Worm (Caenorhabditis elegans) whole organism, L2 larva: ENCODE measurements around the gene klp-6.

Experiments
- C34F6.9 ChIP-seq: fragments of 150-350 bp; optimal IDR thresholded peaks from 2 replicates; lab custom pipeline; 2014; ENCODE audit warnings: missing biosample characterization, missing genetic modification characterization
- F13H6.1 ChIP-seq: sonication (generic microtip); optimal IDR thresholded peaks from 2 replicates; lab custom pipeline; 2016; ENCODE audit warnings: missing genetic modification characterization, missing compliant biosample characterization
- R02D3.7 ChIP-seq: fragments of 150-350 bp; optimal IDR thresholded peaks from 2 replicates; lab custom pipeline; 2014; ENCODE audit warnings: missing biosample characterization, missing genetic modification characterization
- Y55F3AM.14 ChIP-seq: fragments of 200-800 bp; sonication (Bioruptor generic); optimal IDR thresholded peaks from 2 replicates; lab custom pipeline; 2018; ENCODE audit warnings: mild to moderate bottlenecking, missing genetic modification characterization, missing compliant biosample characterization
- ZK546.5 ChIP-seq: sonication (generic microtip); optimal IDR thresholded peaks from 2 replicates; lab custom pipeline; 2017; ENCODE audit warnings: missing biosample characterization, missing genetic modification characterization
- alr-1 ChIP-seq: fragments of 150-350 bp; optimal IDR thresholded peaks from 2 replicates; lab custom pipeline; 2014; ENCODE audit warnings: missing biosample characterization, missing genetic modification characterization
- aly-2 ChIP-seq: fragments of 150-350 bp; optimal IDR thresholded peaks from 2 replicates; lab custom pipeline; 2014; ENCODE audit warnings: missing biosample characterization, missing genetic modification characterization
- ama-1 ChIP-seq: fragments of 150-350 bp; optimal IDR thresholded peaks from 2 replicates; lab custom pipeline; 2018; ENCODE audit warnings: inconsistent platforms
- blmp-1 ChIP-seq: sonication (generic microtip); optimal IDR thresholded peaks from 2 replicates; lab custom pipeline; 2017; ENCODE audit warnings: missing genetic modification characterization, mild to moderate bottlenecking, missing compliant biosample characterization, antibody characterized with exemption, moderate library complexity; ENCODE audit not compliant: insufficient read depth
- ceh-16 ChIP-seq: fragments of 150-350 bp; optimal IDR thresholded peaks from 2 replicates; lab custom pipeline; 2014; ENCODE audit warnings: missing biosample characterization, missing genetic modification characterization
- crh-2 ChIP-seq: sonication (generic microtip); optimal IDR thresholded peaks from 2 replicates; lab custom pipeline; 2017; ENCODE audit warnings: missing biosample characterization, missing genetic modification characterization
- dmd-4 ChIP-seq: sonication (generic microtip); optimal IDR thresholded peaks from 2 replicates; lab custom pipeline; 2017; ENCODE audit warnings: missing biosample characterization, missing genetic modification characterization
- egl-27 ChIP-seq: sonication (generic microtip); optimal IDR thresholded peaks from 3 replicates; lab custom pipeline; 2017; ENCODE audit warnings: missing biosample characterization, missing genetic modification reagents, missing genetic modification characterization
- elt-1 ChIP-seq: fragments of 150-350 bp; optimal IDR thresholded peaks from 2 replicates; lab custom pipeline; 2014; ENCODE audit warnings: missing biosample characterization, missing genetic modification characterization
- elt-3 ChIP-seq: sonication (generic microtip); optimal IDR thresholded peaks from 2 replicates; lab custom pipeline; 2017; ENCODE audit warnings: missing biosample characterization, missing genetic modification characterization
- fos-1 ChIP-seq: fragments of 150-350 bp; optimal IDR thresholded peaks from 2 replicates; lab custom pipeline; 2014; ENCODE audit warnings: missing biosample characterization, missing genetic modification characterization
- gmeb-1 ChIP-seq: fragments of 150-350 bp; optimal IDR thresholded peaks from 2 replicates; lab custom pipeline; 2014; ENCODE audit warnings: missing biosample characterization, missing genetic modification characterization
- lin-11 ChIP-seq: fragments of 150-350 bp; sonication (generic microtip); optimal IDR thresholded peaks from 2 replicates; lab custom pipeline; 2014; ENCODE audit warnings: missing biosample characterization, missing genetic modification characterization, inconsistent platforms, mixed read lengths
- lin-13 ChIP-seq: fragments of 150-350 bp; optimal IDR thresholded peaks from 2 replicates; lab custom pipeline; 2014; ENCODE audit warnings: missing biosample characterization, missing genetic modification reagents, missing genetic modification characterization
- lin-39 ChIP-seq: fragments of 150-350 bp; optimal IDR thresholded peaks from 2 replicates; lab custom pipeline; 2014; ENCODE audit warnings: missing biosample characterization, missing genetic modification reagents, missing genetic modification characterization
- lsy-2 ChIP-seq, 2 experiments: fragments of 150-350 bp in 1 of 2; sonication (generic microtip) in 1 of 2; optimal IDR thresholded peaks; 2 replicates each; lab custom pipeline; 2014 to 2017; ENCODE audit warnings: missing biosample characterization in 2 of 2, missing genetic modification characterization in 2 of 2
- mab-5 ChIP-seq: fragments of 150-350 bp; optimal IDR thresholded peaks from 2 replicates; lab custom pipeline; 2014; ENCODE audit warnings: missing biosample characterization, missing genetic modification characterization
- mbf-1 ChIP-seq: sonication (generic microtip); optimal IDR thresholded peaks from 2 replicates; lab custom pipeline; 2017; ENCODE audit warnings: missing biosample characterization, missing genetic modification characterization
- mdl-1 ChIP-seq, 2 experiments: fragments of 150-350 bp in 1 of 2; sonication (generic microtip) in 1 of 2; optimal IDR thresholded peaks; 2 replicates each; lab custom pipeline; 2017; ENCODE audit warnings: missing biosample characterization in 2 of 2, missing genetic modification characterization in 2 of 2
- nhr-10 ChIP-seq: sonication (generic microtip); optimal IDR thresholded peaks from 2 replicates; lab custom pipeline; 2017; ENCODE audit warnings: missing biosample characterization, missing genetic modification characterization
- nhr-11 ChIP-seq: fragments of 150-350 bp; optimal IDR thresholded peaks from 2 replicates; lab custom pipeline; 2014; ENCODE audit warnings: missing biosample characterization, missing genetic modification characterization
- nhr-12 ChIP-seq: fragments of 150-350 bp; optimal IDR thresholded peaks from 2 replicates; lab custom pipeline; 2014; ENCODE audit warnings: missing biosample characterization, missing genetic modification characterization
- nhr-21 ChIP-seq: fragments of 150-350 bp; optimal IDR thresholded peaks from 2 replicates; lab custom pipeline; 2014; ENCODE audit warnings: missing biosample characterization, missing genetic modification characterization
- nhr-23 ChIP-seq: fragments of 150-350 bp; optimal IDR thresholded peaks from 2 replicates; lab custom pipeline; 2014; ENCODE audit warnings: missing biosample characterization, missing genetic modification reagents, missing genetic modification characterization
- nhr-237 ChIP-seq: fragments of 150-350 bp; optimal IDR thresholded peaks from 2 replicates; lab custom pipeline; 2014; ENCODE audit warnings: missing biosample characterization, missing genetic modification characterization
- nhr-25 ChIP-seq: fragments of 150-350 bp; sonication (generic microtip); optimal IDR thresholded peaks from 3 replicates; lab custom pipeline; 2014; ENCODE audit warnings: missing biosample characterization, missing genetic modification characterization
- nhr-6 ChIP-seq: fragments of 150-350 bp; optimal IDR thresholded peaks from 2 replicates; lab custom pipeline; 2014; ENCODE audit warnings: missing biosample characterization, missing genetic modification characterization
- nhr-77 ChIP-seq: fragments of 150-350 bp; optimal IDR thresholded peaks from 2 replicates; lab custom pipeline; 2014; ENCODE audit warnings: missing biosample characterization, missing genetic modification characterization
- peb-1 ChIP-seq: fragments of 150-350 bp; optimal IDR thresholded peaks from 2 replicates; lab custom pipeline; 2014; ENCODE audit warnings: missing biosample characterization, missing genetic modification characterization
- sem-4 ChIP-seq: fragments of 150-350 bp; optimal IDR thresholded peaks from 2 replicates; lab custom pipeline; 2014; ENCODE audit warnings: missing biosample characterization, missing genetic modification reagents, missing genetic modification characterization
- skn-1 ChIP-seq: sonication (generic microtip); optimal IDR thresholded peaks from 2 replicates; lab custom pipeline; 2017; ENCODE audit warnings: missing biosample characterization, missing genetic modification characterization
- sma-3 ChIP-seq: sonication (generic microtip); optimal IDR thresholded peaks from 2 replicates; lab custom pipeline; 2016; ENCODE audit warnings: missing genetic modification reagents, missing genetic modification characterization, missing compliant biosample characterization
- sma-9 ChIP-seq, 2 experiments: fragments of 150-350 bp in 1 of 2; sonication (generic microtip) in 1 of 2; optimal IDR thresholded peaks; 2 replicates each; lab custom pipeline; 2014 to 2016; ENCODE audit warnings: missing genetic modification characterization in 2 of 2, mild to moderate bottlenecking in 1 of 2, missing biosample characterization in 1 of 2, missing compliant biosample characterization in 1 of 2, missing genetic modification reagents in 1 of 2, moderate library complexity in 1 of 2
- snpc-4 ChIP-seq: fragments of 150-350 bp; optimal IDR thresholded peaks from 2 replicates; lab custom pipeline; 2014; ENCODE audit warnings: missing biosample characterization, missing genetic modification characterization
- unc-39 ChIP-seq: fragments of 150-350 bp; optimal IDR thresholded peaks from 2 replicates; lab custom pipeline; 2014; ENCODE audit warnings: missing biosample characterization, missing genetic modification characterization
- unc-55 ChIP-seq: fragments of 150-350 bp; sonication (generic microtip); optimal IDR thresholded peaks from 3 replicates; lab custom pipeline; 2014; ENCODE audit warnings: missing biosample characterization, missing genetic modification reagents, missing genetic modification characterization
- unc-62 ChIP-seq: fragments of 150-350 bp; optimal IDR thresholded peaks from 2 replicates; lab custom pipeline; 2014; ENCODE audit warnings: missing biosample characterization, missing genetic modification reagents, missing genetic modification characterization
- zag-1 ChIP-seq: fragments of 150-350 bp; optimal IDR thresholded peaks from 2 replicates; lab custom pipeline; 2014; ENCODE audit warnings: missing biosample characterization, missing genetic modification characterization
- ztf-1 ChIP-seq: fragments of 200-800 bp; sonication (Bioruptor generic); conservative IDR thresholded peaks from 2 replicates; pipeline ENCODE4 v1.3.6; 2022; ENCODE audit warnings: missing genetic modification characterization, missing compliant biosample characterization
- ztf-11 ChIP-seq: sonication (generic microtip); optimal IDR thresholded peaks from 2 replicates; lab custom pipeline; 2017; ENCODE audit warnings: missing biosample characterization, missing genetic modification characterization
- ztf-4 ChIP-seq: fragments of 150-350 bp; optimal IDR thresholded peaks from 2 replicates; lab custom pipeline; 2014; ENCODE audit warnings: missing biosample characterization, missing genetic modification characterization

Gene klp-6

ce11 chrIII:5008730-5009129, 22.0 kb upstream of the klp-6 start, which contains the start of gene R144.11:
Gene R144.11, minus strand, starts transcription at chrIII:5008830.
- peak; percentile 2 for TF ChIP-seq aly-2 (tag; lab: Kevin White, UChicago)
- no peak for TF ChIP-seq ztf-4 (tag; lab: Kevin White, UChicago)

- no peak for TF ChIP-seq nhr-237
- TF ChIP-seq F13H6.1 (tag; lab: Kevin White, UChicago) = no peak
- TF ChIP-seq skn-1 (tag; lab: Kevin White, UChicago) = no peak
- no peak for TF ChIP-seq egl-27 (tag; lab: Kevin White, UChicago)
- TF ChIP-seq nhr-21 (tag; lab: Kevin White, UChicago) = no peak
- no peak for TF ChIP-seq ztf-4 (tag; lab: Kevin White, UChicago)
- TF ChIP-seq lin-13 (GFP tag; lab: Kevin White, UChicago) = no peak
- TF ChIP-seq elt-1 (tag; lab: Kevin White, UChicago) = no peak
- TF ChIP-seq C34F6.9 = no peak
- TF ChIP-seq ztf-1 (GFP tag; lab: Robert Waterston, UW) = no peak
Observed at ce11 chrIII:5010723-5011122, 20.0 kb upstream of the klp-6 start.

- no peak for TF ChIP-seq snpc-4 (tag; lab: Kevin White, UChicago)
- TF ChIP-seq dmd-4 (tag; lab: Kevin White, UChicago) = no peak
- no peak for TF ChIP-seq lin-11 (tag; lab: Kevin White, UChicago)
- no peak for TF ChIP-seq egl-27 (tag; lab: Kevin White, UChicago)
- TF ChIP-seq nhr-77 (tag; lab: Kevin White, UChicago) = no peak
- no peak for TF ChIP-seq Y55F3AM.14 (GFP tag; lab: Kevin White, UChicago)
- no peak for TF ChIP-seq nhr-237
- TF ChIP-seq alr-1 (tag; lab: Kevin White, UChicago) = no peak
Observed at ce11 chrIII:5012460-5012859, 18.3 kb upstream of the klp-6 start.

ce11 chrIII:5013915-5014346, 16.8 kb upstream of the klp-6 start:
- TF ChIP-seq skn-1 (tag; lab: Kevin White, UChicago) (no peak), blmp-1 (tag; lab: Kevin White, UChicago) (peak; percentile 17), fos-1 (tag; lab: Kevin White, UChicago) (peak; percentile 91), mdl-1 (tag; optimal IDR thresholded peaks at IDR 0.05; lab: Kevin White, UChicago) (peak; percentile 26 to 71), lsy-2 (tag; optimal IDR thresholded peaks at IDR 0.05; lab: Kevin White, UChicago) (peak; percentile 69 to 90), Y55F3AM.14 (GFP tag; lab: Kevin White, UChicago) (peak; percentile 74), nhr-25 (peak; percentile 82), nhr-6 (tag; lab: Kevin White, UChicago) (peak; percentile 77), sma-9 (GFP tag; optimal IDR thresholded peaks at IDR 0.05; lab: Kevin White, UChicago) (peak; percentile 58), sma-9 (tag; optimal IDR thresholded peaks at IDR 0.05; lab: Kevin White, UChicago) (no peak), gmeb-1 (tag; lab: Kevin White, UChicago) (peak; percentile 68), nhr-12 (no peak), alr-1 (tag; lab: Kevin White, UChicago) (peak; percentile 88), ama-1 (no peak), mbf-1 (tag; lab: Kevin White, UChicago) (no peak), unc-62 (no peak), nhr-21 (tag; lab: Kevin White, UChicago) (peak; percentile 68), unc-39 (tag; lab: Kevin White, UChicago) (no peak), nhr-10 (tag; lab: Kevin White, UChicago) (peak; percentile 65), egl-27 (tag; lab: Kevin White, UChicago) (peak; percentile 58), nhr-77 (tag; lab: Kevin White, UChicago) (no peak), peb-1 (tag; lab: Kevin White, UChicago) (no peak), lin-39 (no peak), crh-2 (tag; lab: Kevin White, UChicago) (peak; percentile 95), nhr-11 (tag; lab: Kevin White, UChicago) (no peak), mab-5 (tag; lab: Kevin White, UChicago) (peak; percentile 76), R02D3.7 (tag; lab: Kevin White, UChicago) (no peak), sma-3 (peak; percentile 71), lin-11 (tag; lab: Kevin White, UChicago) (peak; percentile 84), nhr-23 (tag; lab: Kevin White, UChicago) (no peak), lin-13 (GFP tag; lab: Kevin White, UChicago) (peak; percentile 86), C34F6.9 (peak; percentile 97), ceh-16 (peak; percentile 80), unc-55 (peak; percentile 91), ZK546.5 (tag; lab: Kevin White, UChicago) (no peak), ztf-4 (tag; lab: Kevin White, UChicago) (peak; percentile 79), ztf-11 (no peak), nhr-237 (no peak), zag-1 (tag; lab: Kevin White, UChicago) (peak; percentile 91), sem-4 (tag; lab: Kevin White, UChicago) (peak; percentile 89), elt-3 (tag; lab: Kevin White, UChicago) (no peak), aly-2 (tag; lab: Kevin White, UChicago) (no peak)
